Fruit fly (Drosophila melanogaster) whole organism, wandering third instar larva: ENCODE data around the gene mRpS33.

ENCODE experiments used
- Abd-B ChIP-seq: fragments of >200 bp; optimal IDR thresholded peaks from 2 replicates; lab custom pipeline; 2017; ENCODE audit warnings: missing biosample characterization, missing genetic modification characterization
- HLH106 ChIP-seq: fragments of 200-800 bp; optimal IDR thresholded peaks from 3 replicates; lab custom pipeline; 2019; ENCODE audit warnings: missing biosample characterization, mild to moderate bottlenecking, missing genetic modification characterization, moderate library complexity
- Mio ChIP-seq: sonication (Bioruptor generic); optimal IDR thresholded peaks from 2 replicates; lab custom pipeline; 2016; ENCODE audit warnings: missing biosample characterization, missing genetic modification characterization
- N ChIP-seq: fragments of >200 bp; optimal IDR thresholded peaks from 2 replicates; lab custom pipeline; 2018; ENCODE audit warnings: missing biosample characterization, missing external identifiers, missing genetic modification characterization
- OdsH ChIP-seq: fragments of 200-800 bp; sonication (Bioruptor generic); optimal IDR thresholded peaks from 2 replicates; lab custom pipeline; 2016; ENCODE audit warnings: missing biosample characterization, mild to moderate bottlenecking, missing genetic modification characterization
- br ChIP-seq: fragments of 200-800 bp; sonication (Bioruptor generic); optimal IDR thresholded peaks from 2 replicates; lab custom pipeline; 2016; ENCODE audit warnings: missing biosample characterization, missing genetic modification characterization
- brk ChIP-seq: fragments of 200-800 bp; sonication (Bioruptor generic); optimal IDR thresholded peaks from 2 replicates; lab custom pipeline; 2016; ENCODE audit warnings: missing biosample characterization, mild to moderate bottlenecking, missing genetic modification characterization
- h ChIP-seq: fragments of 200-800 bp; sonication (Bioruptor generic); optimal IDR thresholded peaks from 3 replicates; lab custom pipeline; 2016; ENCODE audit warnings: missing biosample characterization, mild to moderate bottlenecking, missing genetic modification characterization
- pan ChIP-seq: fragments of >200 bp; optimal IDR thresholded peaks from 2 replicates; lab custom pipeline; 2017
- psq ChIP-seq: fragments of 200-800 bp; sonication (Bioruptor generic); optimal IDR thresholded peaks from 3 replicates; lab custom pipeline; 2017; ENCODE audit warnings: missing biosample characterization, mild to moderate bottlenecking, missing genetic modification characterization, moderate library complexity
- rgr ChIP-seq: fragments of 200-800 bp; sonication (Bioruptor generic); optimal IDR thresholded peaks from 3 replicates; lab custom pipeline; 2016; ENCODE audit warnings: missing biosample characterization, mild to moderate bottlenecking, missing genetic modification characterization
- sv ChIP-seq: fragments of 200-800 bp; sonication (Bioruptor generic); optimal IDR thresholded peaks from 3 replicates; lab custom pipeline; 2016; ENCODE audit warnings: missing biosample characterization, missing genetic modification characterization
- usp ChIP-seq: fragments of >200 bp; optimal IDR thresholded peaks from 2 replicates; lab custom pipeline; 2017; ENCODE audit warnings: missing biosample characterization, missing genetic modification characterization

DNA sequence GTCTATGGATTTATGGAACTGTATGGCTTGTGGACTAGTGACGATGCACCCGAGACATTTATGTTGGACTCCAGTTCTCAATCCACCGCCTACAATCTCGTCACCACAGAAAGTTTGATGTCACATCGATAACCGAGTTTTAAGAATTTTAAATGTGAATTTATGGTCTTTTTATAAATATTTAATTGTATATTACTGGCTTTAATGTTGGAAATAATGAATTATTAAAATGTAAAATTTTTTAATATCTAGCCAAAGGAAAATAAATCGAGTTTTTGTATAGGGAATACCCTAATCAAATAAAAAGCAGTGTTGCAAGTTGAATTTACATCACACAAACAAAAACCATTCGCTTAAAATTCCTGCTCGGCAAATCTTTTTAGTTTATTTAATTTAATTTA, 3.7 kb downstream of the mRpS33 start, which contains the start of gene Fntb:
- TF ChIP-seq Abd-B (GFP tag; lab: Kevin White, UChicago): no peak
- TF ChIP-seq usp: no peak
- TF ChIP-seq OdsH (GFP tag; lab: Kevin White, UChicago): peak; percentile 65
- peak; percentile 57 for TF ChIP-seq psq
- no peak for TF ChIP-seq brk (GFP tag; lab: Kevin White, UChicago)
- TF ChIP-seq rgr (GFP tag; lab: Kevin White, UChicago): peak; percentile 64
- TF ChIP-seq sv (GFP tag; lab: Kevin White, UChicago): peak; percentile 15
- peak; percentile 68 for TF ChIP-seq br (GFP tag; lab: Kevin White, UChicago)
- TF ChIP-seq HLH106 (tag; lab: Kevin White, UChicago): peak; percentile 77
- TF ChIP-seq pan (lab: Kevin White, UChicago): no peak
- TF ChIP-seq N (GFP tag; lab: Kevin White, UChicago): no peak
- TF ChIP-seq h (GFP tag; lab: Kevin White, UChicago): no peak
- TF ChIP-seq Mio (GFP tag; lab: Kevin White, UChicago): no peak
